Fruit fly (Drosophila melanogaster): ENCODE measurements around the gene MICU1.
A peak's percentile ranks its signal among the peaks of the same experiment; 100 is the strongest.

MICU1 gene

dm6 chr2L:7133506-7134270 is 48.3 kb upstream of the MICU1 start (continued):
- TF ChIP-seq lov (optimal IDR thresholded peaks at IDR 0.05), result no peak
- TF ChIP-seq lov (GFP tag; IDR thresholded peaks at IDR 0.05), result 0 out of 3 replicates have a peak, but pooled peaks have one; percentile 60
- TF ChIP-seq CG17186 (GFP tag; optimal IDR thresholded peaks at IDR 0.05), result no peak
- no peak for TF ChIP-seq tin (GFP tag; optimal IDR thresholded peaks at IDR 0.05)
- TF ChIP-seq CG9609 (GFP tag; optimal IDR thresholded peaks at IDR 0.05), result no peak
- TF ChIP-seq sug (tag; optimal IDR thresholded peaks at IDR 0.05), result no peak
- TF ChIP-seq ash1 (GFP tag; optimal IDR thresholded peaks at IDR 0.05), result no peak
- TF ChIP-seq fd96Cb (tag; optimal IDR thresholded peaks at IDR 0.05), result no peak
- TF ChIP-seq MESR4 (GFP tag; optimal IDR thresholded peaks at IDR 0.05), result no peak
- no peak for TF ChIP-seq abd-A (tag; optimal IDR thresholded peaks at IDR 0.05)
- no peak for TF ChIP-seq Sry-δ (GFP tag; optimal IDR thresholded peaks at IDR 0.05)
- peak; percentile 39; the same call in 1 of the 2 replicates for TF ChIP-seq bbx (GFP tag; IDR thresholded peaks at IDR 0.05; ENCODE audit: partially characterized antibody)
- TF ChIP-seq sisA (GFP tag; IDR thresholded peaks at IDR 0.05), result no peak
- no peak for TF ChIP-seq Max (GFP tag; optimal IDR thresholded peaks at IDR 0.05)
- peak; percentile 32 for TF ChIP-seq D19A (tag; optimal IDR thresholded peaks at IDR 0.05)
- peak; percentile 19; the same call in 1 of the 2 replicates for TF ChIP-seq CG13287 (GFP tag; IDR thresholded peaks at IDR 0.05; ENCODE audit: partially characterized antibody)
- TF ChIP-seq CG3838 (GFP tag; optimal IDR thresholded peaks at IDR 0.05), result no peak
- no peak for TF ChIP-seq seq (GFP tag; IDR thresholded peaks at IDR 0.05)
- TF ChIP-seq CkIIα-i1 (GFP tag; IDR thresholded peaks at IDR 0.05), result no peak
- no peak for TF ChIP-seq pum (GFP tag; optimal IDR thresholded peaks at IDR 0.05)
- TF ChIP-seq Xrp1 (GFP tag; IDR thresholded peaks at IDR 0.05), result no peak
- TF ChIP-seq Dll (GFP tag; IDR thresholded peaks at IDR 0.05; ENCODE audit: partially characterized antibody), result 0 out of 4 replicates have a peak, but pooled peaks have one; percentile 31
- no peak for TF ChIP-seq org-1 (GFP tag; optimal IDR thresholded peaks at IDR 0.05)
- peak; percentile 21; the same call in 1 of the 2 replicates for TF ChIP-seq CG17328 (GFP tag; IDR thresholded peaks at IDR 0.05)
- peak; percentile 81 for TF ChIP-seq sd (tag; optimal IDR thresholded peaks at IDR 0.05)
- TF ChIP-seq H2.0 (GFP tag; IDR thresholded peaks at IDR 0.05), result no peak
- no peak for TF ChIP-seq CG16813 (GFP tag; IDR thresholded peaks at IDR 0.05; ENCODE audit: partially characterized antibody)
- TF ChIP-seq lmd (GFP tag; IDR thresholded peaks at IDR 0.05), result no peak
- no peak for TF ChIP-seq sob (GFP tag; IDR thresholded peaks at IDR 0.05)
- TF ChIP-seq crp (GFP tag; optimal IDR thresholded peaks at IDR 0.05), result peak in 1 of 2 experiments; percentile 76
- TF ChIP-seq D (optimal IDR thresholded peaks at IDR 0.05), result peak; percentile 25
- TF ChIP-seq D (GFP tag; optimal IDR thresholded peaks at IDR 0.05), result no peak
- no peak for TF ChIP-seq amos (GFP tag; IDR thresholded peaks at IDR 0.05; ENCODE audit: partially characterized antibody)
- no peak for TF ChIP-seq CG1024 (GFP tag; IDR thresholded peaks at IDR 0.05)
- TF ChIP-seq Dp (GFP tag; optimal IDR thresholded peaks at IDR 0.05), result no peak
- no peak for TF ChIP-seq CG13424 (tag; optimal IDR thresholded peaks at IDR 0.05)
- TF ChIP-seq PHDP (tag; optimal IDR thresholded peaks at IDR 0.05), result no peak
- no peak for TF ChIP-seq CG3281 (GFP tag; optimal IDR thresholded peaks at IDR 0.05)
- TF ChIP-seq CG8478 (optimal IDR thresholded peaks at IDR 0.05), result no peak
- no peak for TF ChIP-seq Abd-B (GFP tag; optimal IDR thresholded peaks at IDR 0.05)
- TF ChIP-seq CG4282 (GFP tag; optimal IDR thresholded peaks at IDR 0.05), result no peak
- TF ChIP-seq Atf3 (GFP tag; optimal IDR thresholded peaks at IDR 0.05), result no peak
- no peak for TF ChIP-seq CG9727 (GFP tag; optimal IDR thresholded peaks at IDR 0.05)
- TF ChIP-seq ind (GFP tag; optimal IDR thresholded peaks at IDR 0.05), result no peak
- no peak for TF ChIP-seq CG7963 (GFP tag; IDR thresholded peaks at IDR 0.05; ENCODE audit: partially characterized antibody)
- TF ChIP-seq CG11085 (GFP tag; IDR thresholded peaks at IDR 0.05), result no peak
- TF ChIP-seq CG2678 (tag; optimal IDR thresholded peaks at IDR 0.05), result no peak
- no peak for TF ChIP-seq vnd (GFP tag; IDR thresholded peaks at IDR 0.05; ENCODE audit: partially characterized antibody)
- TF ChIP-seq schlank (tag; optimal IDR thresholded peaks at IDR 0.05), result no peak
- peak; percentile 50 for TF ChIP-seq CG8359 (GFP tag; optimal IDR thresholded peaks at IDR 0.05; ENCODE audit: borderline replicate concordance)
